Fruit fly (Drosophila melanogaster): ENCODE measurements around the gene GMF.

The GMF gene

DNA sequence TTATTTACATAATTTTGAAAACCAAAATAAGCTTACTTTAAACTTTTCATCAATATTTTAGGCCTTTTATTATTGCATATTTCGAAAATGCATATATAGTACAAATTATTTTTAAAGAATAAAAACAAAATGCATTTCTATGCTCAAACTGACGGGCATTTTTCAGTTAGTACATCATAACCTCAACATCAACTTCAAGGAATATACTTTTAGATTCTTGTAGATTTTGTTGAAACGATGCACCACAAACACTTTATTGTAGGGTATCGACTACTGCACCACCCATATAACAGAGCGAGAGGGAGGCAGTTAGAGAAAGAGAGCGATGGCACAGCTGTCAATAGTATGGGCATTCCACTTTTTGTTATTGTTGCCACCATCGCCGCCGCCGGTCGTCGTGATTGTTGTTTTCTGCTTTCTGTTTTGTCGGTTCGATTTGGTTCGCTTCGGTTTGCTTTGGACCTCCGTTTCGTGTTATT is 22.9 kb downstream of the GMF start (continued):
- peak; percentile 56; the same call in 2 of the 3 replicates for TF ChIP-seq Aef1 (GFP tag; IDR thresholded peaks at IDR 0.05)
- TF ChIP-seq CG15479 (GFP tag; optimal IDR thresholded peaks at IDR 0.05): no peak
- peak; percentile 77 for TF ChIP-seq caup (GFP tag; optimal IDR thresholded peaks at IDR 0.05; ENCODE audit: severe bottlenecking)
- TF ChIP-seq Pdp1 (GFP tag; optimal IDR thresholded peaks at IDR 0.05): peak; percentile 86 to 91
- no peak for TF ChIP-seq pita (GFP tag; optimal IDR thresholded peaks at IDR 0.05)
- peak; percentile 88 for TF ChIP-seq trem (tag; optimal IDR thresholded peaks at IDR 0.05)
- peak; percentile 71 for TF ChIP-seq CG4360 (GFP tag; IDR thresholded peaks at IDR 0.05)
- TF ChIP-seq CG4617 (GFP tag; optimal IDR thresholded peaks at IDR 0.05; ENCODE audit: borderline replicate concordance): peak; percentile 86
- TF ChIP-seq al (GFP tag; IDR thresholded peaks at IDR 0.05): no peak
- peak; percentile 56; the same call in 1 of the 2 replicates for TF ChIP-seq Doc2 (GFP tag; IDR thresholded peaks at IDR 0.05)
- TF ChIP-seq ro (GFP tag; IDR thresholded peaks at IDR 0.05): peak; percentile 28; the same call in 1 of the 2 replicates
- peak; percentile 81 for TF ChIP-seq Nf-YC (tag; optimal IDR thresholded peaks at IDR 0.05)
- peak; percentile 85 to 93 for TF ChIP-seq bsh (GFP tag; optimal IDR thresholded peaks at IDR 0.05)
- TF ChIP-seq CG3847 (GFP tag; IDR thresholded peaks at IDR 0.05): peak; percentile 46; the same call in 1 of the 2 replicates
- peak; percentile 86 for TF ChIP-seq Atf-2 (GFP tag; optimal IDR thresholded peaks at IDR 0.05)
- peak; percentile 36 for TF ChIP-seq CG7928 (GFP tag; optimal IDR thresholded peaks at IDR 0.05)
- peak; percentile 27 for TF ChIP-seq lbe (GFP tag; optimal IDR thresholded peaks at IDR 0.05)
- peak; percentile 95 for TF ChIP-seq Ssrp (tag; optimal IDR thresholded peaks at IDR 0.05)
- peak; percentile 87 for TF ChIP-seq bigmax (GFP tag; optimal IDR thresholded peaks at IDR 0.05)
- peak; percentile 65 for TF ChIP-seq CG33213 (GFP tag; optimal IDR thresholded peaks at IDR 0.05)
- no peak for TF ChIP-seq pzg (GFP tag; optimal IDR thresholded peaks at IDR 0.05)
- no peak for TF ChIP-seq HmgD (GFP tag; optimal IDR thresholded peaks at IDR 0.05)
- TF ChIP-seq CG8089 (GFP tag; optimal IDR thresholded peaks at IDR 0.05): peak; percentile 81
- peak; percentile 58 for TF ChIP-seq Lpt (GFP tag; optimal IDR thresholded peaks at IDR 0.05)
- peak; percentile 88 for TF ChIP-seq lilli (GFP tag; optimal IDR thresholded peaks at IDR 0.05)
- TF ChIP-seq corto (GFP tag; optimal IDR thresholded peaks at IDR 0.05): no peak
- TF ChIP-seq ranshi (GFP tag; IDR thresholded peaks at IDR 0.05): peak; percentile 69
- TF ChIP-seq CG12391 (tag; optimal IDR thresholded peaks at IDR 0.05): peak; percentile 96
- peak; percentile 89 for TF ChIP-seq vvl (GFP tag; IDR thresholded peaks at IDR 0.05)
- TF ChIP-seq Poxn (GFP tag; IDR thresholded peaks at IDR 0.05): no peak
- TF ChIP-seq gcm (GFP tag; optimal IDR thresholded peaks at IDR 0.05): peak; percentile 95
- peak; percentile 37 for TF ChIP-seq CG14965 (GFP tag; optimal IDR thresholded peaks at IDR 0.05; ENCODE audit: borderline replicate concordance)
- TF ChIP-seq ap (GFP tag; IDR thresholded peaks at IDR 0.05): peak; percentile 71
- peak; percentile 64; the same call in 1 of the 3 replicates for TF ChIP-seq Optix (GFP tag; IDR thresholded peaks at IDR 0.05)
- TF ChIP-seq CG13287 (GFP tag; IDR thresholded peaks at IDR 0.05; ENCODE audit: partially characterized antibody): no peak
- peak; percentile 97 for TF ChIP-seq Sox102F (GFP tag; optimal IDR thresholded peaks at IDR 0.05)
- peak; percentile 95 for TF ChIP-seq CG2678 (tag; optimal IDR thresholded peaks at IDR 0.05)
- TF ChIP-seq CG3407 (GFP tag; optimal IDR thresholded peaks at IDR 0.05): peak; percentile 87
- peak; percentile 58; the same call in 1 of the 2 replicates for TF ChIP-seq E2f2 (GFP tag; IDR thresholded peaks at IDR 0.05)
- TF ChIP-seq nmo (GFP tag; optimal IDR thresholded peaks at IDR 0.05): peak; percentile 97
- peak; percentile 95 for TF ChIP-seq az2 (GFP tag; optimal IDR thresholded peaks at IDR 0.05)
- peak; percentile 85 for TF ChIP-seq lmd (GFP tag; IDR thresholded peaks at IDR 0.05)
- no peak for TF ChIP-seq sc (optimal IDR thresholded peaks at IDR 0.05)
- TF ChIP-seq sc (GFP tag; optimal IDR thresholded peaks at IDR 0.05): peak; percentile 91
- TF ChIP-seq psq (GFP tag; optimal IDR thresholded peaks at IDR 0.05): peak; percentile 81
- peak; percentile 84 for TF ChIP-seq CG5180 (GFP tag; optimal IDR thresholded peaks at IDR 0.05)
- peak; percentile 92 for TF ChIP-seq twi (tag; optimal IDR thresholded peaks at IDR 0.05)
- no peak for TF ChIP-seq z (GFP tag; IDR thresholded peaks at IDR 0.05)
- TF ChIP-seq CG18262 (tag; optimal IDR thresholded peaks at IDR 0.05): peak; percentile 97
- peak; percentile 86 for TF ChIP-seq stc (GFP tag; IDR thresholded peaks at IDR 0.05)

Measured in whole organism, embryonic.